Worm (Caenorhabditis elegans): ENCODE data around the gene lron-2.

- TF ChIP-seq ama-1 (optimal IDR thresholded peaks at IDR 0.05) (no peak), vab-15 (tag; optimal IDR thresholded peaks at IDR 0.05) (no peak), lin-35 (GFP tag; optimal IDR thresholded peaks at IDR 0.05) (no peak), aly-2 (tag; optimal IDR thresholded peaks at IDR 0.05) (no peak), egl-27 (tag; optimal IDR thresholded peaks at IDR 0.05) (no peak), hlh-17 (GFP tag; optimal IDR thresholded peaks at IDR 0.05; ENCODE audit: borderline replicate concordance) (no peak), tbx-2 (tag; optimal IDR thresholded peaks at IDR 0.05) (no peak), unc-62 (GFP tag; optimal IDR thresholded peaks at IDR 0.05) (no peak), nhr-11 (tag; optimal IDR thresholded peaks at IDR 0.05) (no peak), dpl-1 (GFP tag; optimal IDR thresholded peaks at IDR 0.05) (no peak)
These were observed 37.4 kb downstream of the lron-2 start, which contains the start of gene ptd-2 for ce11 chrV:9249932-9250331.
